Worm (Caenorhabditis elegans): ENCODE data around the gene clec-139.

DNA sequence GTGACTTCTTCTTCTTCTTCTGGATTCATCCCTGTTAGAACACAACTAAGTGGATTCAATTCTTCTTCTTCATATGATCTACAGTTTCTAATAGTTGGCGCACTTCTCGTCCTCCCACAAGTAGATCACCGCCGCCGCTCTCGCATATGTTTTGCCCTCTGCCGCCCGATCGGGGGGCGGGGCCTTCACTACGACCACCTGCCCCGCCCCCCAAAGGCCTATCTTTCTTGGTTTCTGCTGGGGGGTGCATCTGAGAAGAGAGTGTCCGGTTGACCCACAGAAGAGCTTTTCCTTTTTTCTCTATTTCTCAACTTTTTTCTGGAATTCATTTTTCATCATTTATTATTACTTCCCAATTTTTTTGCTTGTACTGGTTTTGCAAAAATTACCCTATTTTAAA is 50.4 kb downstream of the clec-139 start:
- TF ChIP-seq nhr-237 (tag; optimal IDR thresholded peaks at IDR 0.05) (no peak), ztf-11 (tag; optimal IDR thresholded peaks at IDR 0.05) (no peak), ces-1 (GFP tag; optimal IDR thresholded peaks at IDR 0.05) (no peak), unc-39 (tag; optimal IDR thresholded peaks at IDR 0.05) (no peak)

Data from whole organism, mixed stage, embryonic.